Worm (Caenorhabditis elegans): ENCODE data around the gene C15F1.5.
"Not testable (repeated sequence)": the region's sequence is repeated elsewhere in the genome, so short reads cannot be mapped to it uniquely, and the experiment has no call there.

C15F1.5 gene

DNA sequence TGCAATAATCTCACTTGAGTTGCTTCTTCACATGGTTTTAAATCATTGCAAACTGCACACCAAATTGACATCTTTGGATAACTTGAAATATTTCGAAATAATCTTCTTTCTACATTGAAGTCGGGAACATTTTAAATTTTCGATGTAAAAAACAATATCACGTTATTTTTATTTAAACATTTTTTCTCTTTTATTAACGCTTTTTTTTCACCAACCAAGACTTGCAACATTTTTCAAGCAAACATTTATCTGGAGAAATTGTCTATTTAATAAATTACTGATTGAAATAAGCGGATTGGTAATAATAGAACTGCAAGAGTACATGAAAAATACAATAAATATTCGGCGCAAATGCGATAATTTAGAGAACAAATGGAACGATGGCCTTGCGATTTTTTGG is at the start of gene C15F1.5:
C15F1.5 (minus strand) TSS at position 101 of the 400 bp plus-strand sequence.
- no peak for TF ChIP-seq ceh-16 (tag; optimal IDR thresholded peaks at IDR 0.05)
- no peak for TF ChIP-seq snpc-4 (tag; optimal IDR thresholded peaks at IDR 0.05)
- TF ChIP-seq lsy-2 (tag; optimal IDR thresholded peaks at IDR 0.05), result no peak
- TF ChIP-seq nhr-21 (tag; optimal IDR thresholded peaks at IDR 0.05), result no peak
- TF ChIP-seq ZK546.5 (tag; optimal IDR thresholded peaks at IDR 0.05), result no peak
- no peak for TF ChIP-seq F13H6.1 (tag; optimal IDR thresholded peaks at IDR 0.05)
- TF ChIP-seq unc-55 (GFP tag; optimal IDR thresholded peaks at IDR 0.05), result no peak
- TF ChIP-seq fos-1 (tag; optimal IDR thresholded peaks at IDR 0.05), result no peak
- TF ChIP-seq sma-3 (GFP tag; optimal IDR thresholded peaks at IDR 0.05), result no peak
- no peak for TF ChIP-seq nhr-25 (tag; optimal IDR thresholded peaks at IDR 0.05)
- TF ChIP-seq lin-39 (tag; optimal IDR thresholded peaks at IDR 0.05), result no peak
- TF ChIP-seq lin-13 (GFP tag; optimal IDR thresholded peaks at IDR 0.05), result no peak
- TF ChIP-seq sem-4 (tag; optimal IDR thresholded peaks at IDR 0.05), result no peak
- no peak for TF ChIP-seq ztf-4 (tag; optimal IDR thresholded peaks at IDR 0.05)
- TF ChIP-seq nhr-77 (tag; optimal IDR thresholded peaks at IDR 0.05), result no peak
- no peak for TF ChIP-seq aly-2 (tag; optimal IDR thresholded peaks at IDR 0.05)
- TF ChIP-seq mbf-1 (tag; optimal IDR thresholded peaks at IDR 0.05), result no peak
- TF ChIP-seq mab-5 (tag; optimal IDR thresholded peaks at IDR 0.05), result no peak

DNA sequence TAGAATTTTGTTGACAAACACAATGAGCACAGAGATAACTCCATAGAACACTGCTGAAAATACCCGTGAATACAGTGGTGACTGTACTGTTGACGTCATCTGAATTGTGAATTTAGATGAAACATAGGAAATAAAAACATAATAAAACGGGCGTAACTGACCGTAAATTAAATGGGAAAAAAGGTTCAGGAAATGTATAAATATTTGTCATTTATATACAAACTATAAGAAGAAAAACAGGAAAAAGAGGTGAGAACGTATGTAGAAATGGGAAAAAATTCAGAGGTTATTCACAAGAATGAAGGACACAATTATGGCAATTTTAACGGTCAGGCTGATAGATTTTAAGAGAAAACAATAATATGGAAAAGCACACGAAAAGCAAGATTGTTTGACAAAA is 42.2 kb upstream of the C15F1.5 start, which contains the start of gene sqv-7:
sqv-7 (minus strand) TSS at position 101 of the 400 bp plus-strand sequence.
- no peak for TF ChIP-seq F13H6.1 (tag; optimal IDR thresholded peaks at IDR 0.05)

DNA sequence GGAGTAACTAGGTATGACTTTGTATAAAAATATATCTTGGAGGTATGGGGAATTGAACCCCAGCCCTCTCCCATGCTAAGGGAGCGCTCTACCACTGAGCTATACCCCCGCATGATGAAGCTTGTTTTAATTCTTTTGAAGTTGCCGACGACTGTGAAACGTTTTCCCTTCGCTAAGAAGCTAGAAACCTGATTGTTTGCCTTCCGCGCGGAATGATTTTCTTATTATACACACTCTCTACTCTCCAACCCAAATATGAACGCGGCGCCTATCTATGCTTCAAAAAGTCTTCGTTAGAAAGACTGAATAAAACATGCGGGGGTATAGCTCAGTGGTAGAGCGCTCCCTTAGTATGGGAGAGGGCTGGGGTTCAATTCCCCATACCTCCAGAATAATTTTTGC is 32.5 kb upstream of the C15F1.5 start:
- no peak for TF ChIP-seq nhr-25 (tag; optimal IDR thresholded peaks at IDR 0.05)
- TF ChIP-seq sma-3 (GFP tag; optimal IDR thresholded peaks at IDR 0.05), result peak; percentile 6
- TF ChIP-seq nhr-10 (tag; optimal IDR thresholded peaks at IDR 0.05), result no peak
- no peak for TF ChIP-seq lin-39 (tag; optimal IDR thresholded peaks at IDR 0.05)
- peak; percentile 4 for TF ChIP-seq Y55F3AM.14 (GFP tag; optimal IDR thresholded peaks at IDR 0.05)
- TF ChIP-seq F13H6.1 (tag; optimal IDR thresholded peaks at IDR 0.05), result peak; percentile 1

DNA sequence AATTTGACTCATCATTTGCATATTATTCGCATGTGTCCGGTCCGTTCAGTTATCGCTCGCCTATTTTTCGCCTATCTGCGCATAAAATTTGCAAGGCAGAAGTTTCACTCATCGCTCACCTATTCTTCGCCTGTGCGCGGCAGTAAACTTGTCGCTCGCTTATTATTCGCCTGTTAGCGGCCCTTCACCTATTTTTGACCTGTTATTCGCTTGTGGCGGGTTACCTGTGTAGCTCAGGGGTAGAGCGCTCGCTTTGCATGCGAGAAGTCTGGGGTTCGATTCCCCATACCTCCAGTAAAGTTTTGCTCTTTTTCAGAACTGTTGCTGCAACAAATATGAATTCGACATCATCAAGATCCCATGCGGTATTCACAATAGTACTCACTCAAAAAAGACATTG is 31.0 kb upstream of the C15F1.5 start:
- TF ChIP-seq fos-1 (tag; optimal IDR thresholded peaks at IDR 0.05), result peak; percentile 8
- TF ChIP-seq nhr-129 (tag; optimal IDR thresholded peaks at IDR 0.05), result peak; percentile 26
- TF ChIP-seq sma-9 (GFP tag; optimal IDR thresholded peaks at IDR 0.05), result peak; percentile 10
- not testable (repeated sequence) for TF ChIP-seq sma-9 (tag; optimal IDR thresholded peaks at IDR 0.05)

DNA sequence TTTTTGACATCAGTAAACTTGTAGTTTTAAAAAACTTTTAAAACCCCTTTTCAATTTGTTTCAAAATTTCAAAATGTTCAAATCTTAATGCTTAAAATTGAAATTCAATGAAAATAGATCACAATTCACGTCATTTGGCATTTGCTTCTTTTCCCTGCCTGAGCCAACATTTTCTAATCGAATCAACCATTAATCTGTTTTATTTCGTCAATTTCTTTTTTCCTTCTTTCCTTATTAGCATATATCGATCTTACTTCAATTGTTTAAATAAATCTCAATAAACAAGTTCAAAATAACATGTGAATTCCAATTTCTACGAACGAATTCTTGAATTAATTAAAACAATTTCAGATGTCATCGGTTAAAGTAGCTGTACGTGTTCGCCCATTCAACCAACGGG is 25.2 kb upstream of the C15F1.5 start:
- TF ChIP-seq ztf-11 (tag; optimal IDR thresholded peaks at IDR 0.05) (no peak), Y55F3AM.14 (GFP tag; optimal IDR thresholded peaks at IDR 0.05) (no peak), R02D3.7 (tag; optimal IDR thresholded peaks at IDR 0.05) (no peak), elt-3 (tag; optimal IDR thresholded peaks at IDR 0.05) (no peak), lsy-2 (tag; optimal IDR thresholded peaks at IDR 0.05) (no peak), zag-1 (tag; optimal IDR thresholded peaks at IDR 0.05) (no peak), elt-1 (tag; optimal IDR thresholded peaks at IDR 0.05) (no peak), sma-3 (GFP tag; optimal IDR thresholded peaks at IDR 0.05) (no peak), sem-4 (tag; optimal IDR thresholded peaks at IDR 0.05) (no peak), ztf-1 (GFP tag; conservative IDR thresholded peaks at IDR 0.05) (no peak), gmeb-1 (tag; optimal IDR thresholded peaks at IDR 0.05) (no peak), lin-39 (tag; optimal IDR thresholded peaks at IDR 0.05) (no peak), unc-62 (GFP tag; optimal IDR thresholded peaks at IDR 0.05) (no peak), nhr-23 (tag; optimal IDR thresholded peaks at IDR 0.05) (no peak), mab-5 (tag; optimal IDR thresholded peaks at IDR 0.05) (no peak)

DNA sequence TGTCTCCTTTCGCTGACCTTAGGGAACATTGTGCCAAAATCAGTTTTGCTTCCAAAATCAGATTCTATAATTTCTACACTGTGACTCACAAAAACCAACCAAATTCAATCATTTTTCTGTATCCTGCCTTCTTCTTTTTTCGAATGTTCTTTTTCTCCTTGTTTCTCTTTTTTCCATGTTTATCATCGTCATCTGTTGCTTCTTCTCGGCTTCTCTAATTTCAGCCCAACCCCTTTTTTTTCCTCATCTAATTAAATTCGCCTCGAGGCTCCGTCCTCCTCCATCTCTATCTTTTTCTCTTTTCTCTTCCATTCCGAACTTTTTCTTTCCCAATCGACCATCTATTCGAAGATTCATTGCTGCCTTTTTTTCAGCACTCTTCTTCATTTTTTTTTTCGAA is 24.3 kb upstream of the C15F1.5 start, which contains the start of gene unc-104:
unc-104 (plus strand) TSS at position 311 of the 400 bp plus-strand sequence.
- peak; percentile 55 for TF ChIP-seq sem-4 (tag; optimal IDR thresholded peaks at IDR 0.05)
- no peak for TF ChIP-seq unc-62 (GFP tag; optimal IDR thresholded peaks at IDR 0.05)
- no peak for TF ChIP-seq elt-3 (tag; optimal IDR thresholded peaks at IDR 0.05)
- no peak for TF ChIP-seq ztf-11 (tag; optimal IDR thresholded peaks at IDR 0.05)
- no peak for TF ChIP-seq nhr-11 (tag; optimal IDR thresholded peaks at IDR 0.05)
- TF ChIP-seq lsy-2 (tag; optimal IDR thresholded peaks at IDR 0.05), result peak in 1 of 2 experiments; percentile 16
- TF ChIP-seq crh-2 (tag; optimal IDR thresholded peaks at IDR 0.05), result peak; percentile 14
- no peak for TF ChIP-seq ztf-4 (tag; optimal IDR thresholded peaks at IDR 0.05)
- TF ChIP-seq sma-9 (GFP tag; optimal IDR thresholded peaks at IDR 0.05), result no peak
- TF ChIP-seq sma-9 (tag; optimal IDR thresholded peaks at IDR 0.05), result no peak
- peak; percentile 24 for TF ChIP-seq zag-1 (tag; optimal IDR thresholded peaks at IDR 0.05)
- TF ChIP-seq snpc-4 (tag; optimal IDR thresholded peaks at IDR 0.05), result no peak
- TF ChIP-seq mbf-1 (tag; optimal IDR thresholded peaks at IDR 0.05), result no peak
- TF ChIP-seq dmd-4 (tag; optimal IDR thresholded peaks at IDR 0.05), result no peak
- TF ChIP-seq lin-11 (tag; optimal IDR thresholded peaks at IDR 0.05), result no peak
- TF ChIP-seq nhr-77 (tag; optimal IDR thresholded peaks at IDR 0.05), result no peak
- TF ChIP-seq nhr-21 (tag; optimal IDR thresholded peaks at IDR 0.05), result no peak
- TF ChIP-seq fos-1 (tag; optimal IDR thresholded peaks at IDR 0.05), result no peak
- TF ChIP-seq C34F6.9 (tag; optimal IDR thresholded peaks at IDR 0.05), result peak; percentile 27
- TF ChIP-seq peb-1 (tag; optimal IDR thresholded peaks at IDR 0.05), result no peak
- TF ChIP-seq unc-55 (GFP tag; optimal IDR thresholded peaks at IDR 0.05), result no peak
- TF ChIP-seq alr-1 (tag; optimal IDR thresholded peaks at IDR 0.05), result no peak
- no peak for TF ChIP-seq mdl-1 (tag; optimal IDR thresholded peaks at IDR 0.05)
- no peak for TF ChIP-seq nhr-129 (tag; optimal IDR thresholded peaks at IDR 0.05)
